Worm (Caenorhabditis elegans) whole organism, early embryonic: ENCODE measurements around the gene tsp-2.

Experiments used
- B0310.2 ChIP-seq: sonication (generic microtip); optimal IDR thresholded peaks from 2 replicates; lab custom pipeline; 2016; ENCODE audit warnings: mild to moderate bottlenecking, missing genetic modification characterization, missing compliant biosample characterization
- F13C5.2 ChIP-seq: sonication (generic microtip); optimal IDR thresholded peaks from 2 replicates; lab custom pipeline; 2017; ENCODE audit warnings: mild to moderate bottlenecking, missing genetic modification characterization, inconsistent platforms, missing compliant biosample characterization
- aly-1 ChIP-seq: sonication (generic microtip); optimal IDR thresholded peaks from 2 replicates; lab custom pipeline; 2016; ENCODE audit warnings: missing genetic modification characterization, missing compliant biosample characterization
- ama-1 ChIP-seq: fragments of 150-350 bp; optimal IDR thresholded peaks from 2 replicates; lab custom pipeline; 2014
- ceh-13 ChIP-seq: fragments of 200-800 bp; sonication (Bioruptor generic); optimal IDR thresholded peaks from 2 replicates; lab custom pipeline; 2018; ENCODE audit warnings: mild to moderate bottlenecking, missing genetic modification characterization, missing compliant biosample characterization
- ceh-36 ChIP-seq: sonication (generic microtip); optimal IDR thresholded peaks from 2 replicates; lab custom pipeline; 2016; ENCODE audit warnings: missing genetic modification characterization, inconsistent platforms, missing compliant biosample characterization
- ets-7 ChIP-seq: sonication (generic microtip); optimal IDR thresholded peaks from 2 replicates; lab custom pipeline; 2016; ENCODE audit warnings: missing genotype, missing genetic modification characterization, missing compliant biosample characterization
- flt-1 ChIP-seq: fragments of 200-800 bp; sonication (Bioruptor generic); IDR thresholded peaks from 2 replicates; pipeline ENCODE4 v1.3.6; 2022; ENCODE audit warnings: missing genetic modification characterization, missing compliant biosample characterization
- hmbx-1 ChIP-seq: sonication (generic microtip); optimal IDR thresholded peaks from 2 replicates; lab custom pipeline; 2016; ENCODE audit warnings: mild to moderate bottlenecking, missing genetic modification characterization, missing compliant biosample characterization
- hmg-4 ChIP-seq: fragments of 200-800 bp; sonication (Bioruptor generic); optimal IDR thresholded peaks from 2 replicates; lab custom pipeline; 2018; ENCODE audit warnings: mild to moderate bottlenecking, missing genetic modification characterization, missing compliant biosample characterization
- hnd-1 ChIP-seq: sonication (generic microtip); optimal IDR thresholded peaks from 2 replicates; lab custom pipeline; 2016; ENCODE audit warnings: missing genetic modification characterization, missing compliant biosample characterization
- pes-1 ChIP-seq: fragments of 200-800 bp; sonication (Bioruptor generic); IDR thresholded peaks from 2 replicates; pipeline ENCODE4 v1.3.6; 2022; ENCODE audit warnings: missing genetic modification reagents, missing genetic modification characterization, missing compliant biosample characterization
- scrt-1 ChIP-seq: fragments of 200-800 bp; sonication (Bioruptor generic); IDR thresholded peaks from 2 replicates; pipeline ENCODE4 v1.3.6; 2022; ENCODE audit warnings: missing genetic modification characterization, missing compliant biosample characterization
- sea-1 ChIP-seq: fragments of 200-800 bp; sonication (Bioruptor generic); conservative IDR thresholded peaks from 2 replicates; pipeline ENCODE4 v1.3.6; 2022; ENCODE audit warnings: missing genetic modification characterization, missing compliant biosample characterization
- tbx-11 ChIP-seq: fragments of 200-800 bp; sonication (Bioruptor generic); IDR thresholded peaks from 2 replicates; pipeline ENCODE4 v1.3.6; 2022; ENCODE audit warnings: missing genetic modification characterization, missing compliant biosample characterization
- tbx-37 ChIP-seq: fragments of 200-800 bp; sonication (Bioruptor generic); conservative IDR thresholded peaks from 2 replicates; pipeline ENCODE4 v1.3.6; 2022; ENCODE audit warnings: missing genetic modification reagents, missing genetic modification characterization, missing compliant biosample characterization
- tra-4 ChIP-seq: sonication (generic microtip); optimal IDR thresholded peaks from 2 replicates; lab custom pipeline; 2017; ENCODE audit warnings: missing genetic modification characterization, missing compliant biosample characterization

Gene tsp-2

DNA sequence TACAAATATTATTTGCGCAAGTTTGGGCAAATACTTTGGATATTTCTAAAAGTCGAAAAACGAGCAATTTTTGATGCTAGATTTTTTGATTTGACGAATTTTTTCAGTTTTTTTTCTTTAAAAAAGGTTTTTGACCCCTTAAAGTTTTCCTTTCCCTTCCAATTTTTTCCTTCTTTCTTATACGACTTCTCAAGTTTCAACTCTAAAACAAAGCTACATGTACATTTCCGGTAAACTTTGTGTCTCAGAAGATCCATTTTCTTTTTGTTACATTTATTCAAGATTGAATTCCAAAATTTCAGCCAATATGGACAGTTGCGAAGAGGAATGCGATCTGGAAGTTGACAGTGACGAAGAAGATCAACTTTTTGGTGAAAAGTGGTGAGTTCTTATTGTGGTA lies 41.1 kb upstream of the tsp-2 start, which contains the start of gene mig-10:
Gene mig-10 (plus strand): TSS at position 301 of the 400 bp plus-strand sequence.
- TF ChIP-seq B0310.2 (tag; lab: Kevin White, UChicago) (no peak), sea-1 (GFP tag; lab: Robert Waterston, UW) (no peak), tbx-11 (no peak), pes-1 (no peak), scrt-1 (GFP tag; lab: Robert Waterston, UW) (no peak), ets-7 (no peak)

ce11 chrIII:8275871-8276270 lies 38.1 kb upstream of the tsp-2 start, which contains the start of gene clec-160:
Gene clec-160, minus strand, starts transcription at chrIII:8275971.
- TF ChIP-seq scrt-1 (GFP tag; lab: Robert Waterston, UW), result no peak
- no peak for TF ChIP-seq hnd-1 (tag; lab: Kevin White, UChicago)
- TF ChIP-seq ceh-36 (tag; lab: Kevin White, UChicago), result no peak
- TF ChIP-seq ama-1 (lab: Kevin White, UChicago), result no peak
- TF ChIP-seq tbx-37, result no peak
- no peak for TF ChIP-seq F13C5.2
- TF ChIP-seq flt-1 (GFP tag; lab: Robert Waterston, UW), result no peak

DNA sequence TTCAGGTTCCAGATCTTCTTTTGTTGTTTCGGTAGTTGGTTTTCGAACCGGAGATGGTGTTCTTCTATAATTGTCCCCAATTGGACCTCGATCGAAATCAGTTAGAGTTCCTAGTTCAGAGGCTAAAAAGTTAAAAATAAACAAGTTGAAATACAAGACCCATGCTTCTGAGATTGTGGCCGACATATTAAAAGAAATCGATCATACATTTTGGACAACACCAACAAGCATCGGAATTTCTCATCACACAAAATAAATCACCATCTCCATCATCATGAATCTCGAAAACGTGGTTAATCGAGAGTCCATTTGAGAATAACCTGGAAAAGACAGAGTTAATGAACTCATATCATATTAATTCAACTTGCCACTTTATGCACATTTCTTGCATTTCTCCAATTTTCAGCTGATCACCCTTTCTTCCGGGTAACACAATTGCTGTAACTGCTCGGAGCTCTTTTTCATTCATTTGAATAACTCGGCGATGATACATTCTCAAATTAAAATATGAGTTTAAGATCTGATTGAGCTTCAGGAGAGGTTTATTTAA lies 34.0 kb upstream of the tsp-2 start, which contains the start of the genes mps-4 and F09G8.10:
Gene mps-4 (minus strand): TSS at position 101 of the 550 bp plus-strand sequence.
Gene F09G8.10 (minus strand): TSS at position 500 of the 550 bp plus-strand sequence.
- TF ChIP-seq ets-7 (no peak), hnd-1 (tag; lab: Kevin White, UChicago) (no peak), B0310.2 (tag; lab: Kevin White, UChicago) (no peak), flt-1 (GFP tag; lab: Robert Waterston, UW) (no peak), sea-1 (GFP tag; lab: Robert Waterston, UW) (no peak), ceh-13 (GFP tag; lab: Kevin White, UChicago) (no peak), F13C5.2 (no peak), pes-1 (no peak), aly-1 (tag; lab: Kevin White, UChicago) (no peak)

DNA sequence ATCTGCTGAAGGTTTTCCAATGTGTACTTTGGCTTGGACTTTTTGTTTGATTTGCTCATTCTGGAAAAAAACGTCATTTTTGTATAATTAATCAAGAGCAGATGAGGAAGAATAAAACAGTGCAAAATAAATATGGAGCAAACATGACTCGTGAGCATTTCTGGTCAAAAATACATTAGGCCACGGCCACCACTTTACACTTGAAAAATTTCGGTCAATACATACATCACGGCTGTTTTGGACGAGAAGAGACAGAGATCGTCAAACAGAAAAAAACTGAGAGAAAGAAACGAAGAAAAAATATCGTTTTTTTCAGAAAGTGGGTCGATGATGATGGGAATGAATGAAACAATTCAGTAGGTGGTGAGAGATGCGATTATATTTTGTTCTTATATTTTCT lies 30.6 kb upstream of the tsp-2 start, which contains the start of the genes F09G8.7 and crn-7:
Gene F09G8.7 (minus strand): TSS at position 60 of the 400 bp plus-strand sequence.
Gene crn-7 (plus strand): TSS at position 236 of the 400 bp plus-strand sequence.
- TF ChIP-seq hmbx-1 (no peak), hmg-4 (GFP tag; lab: Kevin White, UChicago) (no peak), ceh-13 (GFP tag; lab: Kevin White, UChicago) (no peak), B0310.2 (tag; lab: Kevin White, UChicago) (no peak), tbx-37 (no peak), tbx-11 (no peak), ets-7 (no peak), ceh-36 (tag; lab: Kevin White, UChicago) (no peak), tra-4 (tag; lab: Kevin White, UChicago) (no peak), scrt-1 (GFP tag; lab: Robert Waterston, UW) (no peak), flt-1 (GFP tag; lab: Robert Waterston, UW) (no peak), pes-1 (no peak), sea-1 (GFP tag; lab: Robert Waterston, UW) (no peak), F13C5.2 (no peak), ama-1 (lab: Kevin White, UChicago) (no peak), aly-1 (tag; lab: Kevin White, UChicago) (no peak), hnd-1 (tag; lab: Kevin White, UChicago) (no peak)

DNA sequence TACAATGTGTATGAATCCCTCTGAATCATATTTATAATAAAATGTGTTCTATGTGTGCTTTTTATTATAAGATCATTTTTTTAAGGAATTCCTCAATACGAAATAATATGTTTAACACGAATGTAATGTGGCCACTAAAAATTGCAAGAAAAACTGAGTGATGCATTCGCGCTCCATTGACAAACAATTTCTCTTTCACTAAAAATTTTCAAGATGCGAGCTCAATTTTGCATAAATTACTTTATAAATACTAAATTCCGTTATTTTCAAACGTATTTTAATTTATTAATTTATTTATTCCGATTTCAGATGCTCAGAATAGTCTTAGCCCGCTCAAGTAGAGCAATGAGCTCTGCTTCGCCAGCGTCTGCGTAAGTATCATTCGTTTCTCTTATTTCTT lies 28.0 kb upstream of the tsp-2 start, which contains the start of gene mrps-9:
Gene mrps-9 (plus strand): TSS at position 310 of the 400 bp plus-strand sequence.
- TF ChIP-seq B0310.2 (tag; lab: Kevin White, UChicago), result no peak
- TF ChIP-seq tbx-11, result no peak
- TF ChIP-seq hmg-4 (GFP tag; lab: Kevin White, UChicago), result no peak
- no peak for TF ChIP-seq hnd-1 (tag; lab: Kevin White, UChicago)
- no peak for TF ChIP-seq flt-1 (GFP tag; lab: Robert Waterston, UW)
- no peak for TF ChIP-seq scrt-1 (GFP tag; lab: Robert Waterston, UW)
- no peak for TF ChIP-seq ceh-36 (tag; lab: Kevin White, UChicago)
- TF ChIP-seq F13C5.2, result no peak
- TF ChIP-seq sea-1 (GFP tag; lab: Robert Waterston, UW), result no peak
- TF ChIP-seq tbx-37, result no peak
- no peak for TF ChIP-seq pes-1
- TF ChIP-seq ceh-13 (GFP tag; lab: Kevin White, UChicago), result no peak
- TF ChIP-seq hmbx-1, result no peak
- no peak for TF ChIP-seq aly-1 (tag; lab: Kevin White, UChicago)
- no peak for TF ChIP-seq ama-1 (lab: Kevin White, UChicago)
- no peak for TF ChIP-seq ets-7
- no peak for TF ChIP-seq tra-4 (tag; lab: Kevin White, UChicago)

ce11 chrIII:8263377-8263776 lies 25.6 kb upstream of the tsp-2 start, which contains the start of gene col-91:
Gene col-91, minus strand, starts transcription at chrIII:8263664.
- TF ChIP-seq ceh-13 (GFP tag; lab: Kevin White, UChicago) (no peak), ama-1 (lab: Kevin White, UChicago) (no peak), hmbx-1 (no peak), F13C5.2 (no peak), B0310.2 (tag; lab: Kevin White, UChicago) (no peak), scrt-1 (GFP tag; lab: Robert Waterston, UW) (no peak), aly-1 (tag; lab: Kevin White, UChicago) (no peak)

DNA sequence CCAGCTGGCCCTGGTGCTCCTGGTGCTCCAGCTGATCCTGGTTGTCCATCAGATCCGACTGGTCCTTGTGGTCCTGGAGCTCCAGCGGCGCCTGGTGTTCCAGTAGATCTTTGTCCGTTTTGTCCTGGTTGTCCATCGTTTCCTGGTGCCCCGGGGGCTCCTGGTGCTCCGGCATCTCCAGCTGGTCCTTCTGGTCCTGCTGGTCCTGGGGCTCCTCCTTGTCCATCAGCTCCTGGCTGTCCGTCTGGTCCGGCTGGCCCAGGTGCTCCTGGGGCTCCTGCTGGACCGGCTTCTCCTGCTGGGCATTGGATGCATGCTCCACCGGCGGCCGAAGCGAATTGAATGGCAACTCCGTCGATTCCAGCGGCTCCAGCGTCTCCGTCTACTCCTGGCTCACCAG lies 24.9 kb upstream of the tsp-2 start:
- TF ChIP-seq F13C5.2, result no peak
- TF ChIP-seq scrt-1 (GFP tag; lab: Robert Waterston, UW), result no peak
- TF ChIP-seq ama-1 (lab: Kevin White, UChicago), result no peak
- TF ChIP-seq ceh-13 (GFP tag; lab: Kevin White, UChicago), result no peak
- no peak for TF ChIP-seq hmg-4 (GFP tag; lab: Kevin White, UChicago)
- no peak for TF ChIP-seq ceh-36 (tag; lab: Kevin White, UChicago)
- no peak for TF ChIP-seq sea-1 (GFP tag; lab: Robert Waterston, UW)
- TF ChIP-seq pes-1, result no peak
- TF ChIP-seq tbx-37, result no peak
- no peak for TF ChIP-seq B0310.2 (tag; lab: Kevin White, UChicago)
- no peak for TF ChIP-seq ets-7
- no peak for TF ChIP-seq flt-1 (GFP tag; lab: Robert Waterston, UW)
- TF ChIP-seq hmbx-1, result no peak
- no peak for TF ChIP-seq aly-1 (tag; lab: Kevin White, UChicago)
- TF ChIP-seq tra-4 (tag; lab: Kevin White, UChicago), result no peak
